Fruit fly (Drosophila melanogaster) whole organism, embryonic: ENCODE results near the gene Gyc88E.

Source experiments
- Ada2b ChIP-seq: fragments of 200-800 bp; sonication (Bioruptor generic); IDR thresholded peaks from 2 replicates; pipeline ENCODE4 v1.3.6; 2022; ENCODE audit warnings: missing biosample characterization, missing genetic modification characterization
- BEAF-32 ChIP-seq: fragments of 200-800 bp; sonication (Bioruptor generic); optimal IDR thresholded peaks from 3 replicates; lab custom pipeline; 2017; ENCODE audit warnings: missing biosample characterization, missing genetic modification characterization, mild to moderate bottlenecking, moderate library complexity, missing genetic modification reagents
- CG10543 ChIP-seq: fragments of 200-800 bp; sonication (Bioruptor generic); optimal IDR thresholded peaks from 3 replicates; lab custom pipeline; 2017; ENCODE audit warnings: missing biosample characterization, mild to moderate bottlenecking, missing genetic modification characterization, moderate library complexity
- CG11085 ChIP-seq: fragments of 200-800 bp; sonication (Bioruptor generic); IDR thresholded peaks from 2 replicates; pipeline ENCODE4 v1.3.6; 2022; ENCODE audit warnings: missing biosample characterization, missing genetic modification characterization
- CG11093 ChIP-seq: fragments of 200-800 bp; sonication (Bioruptor generic); IDR thresholded peaks from 3 replicates; pipeline ENCODE4 v1.3.6; 2022; ENCODE audit warnings: missing biosample characterization, missing genetic modification characterization
- CG15073 ChIP-seq: fragments of 200-800 bp; sonication (Bioruptor generic); optimal IDR thresholded peaks from 2 replicates; lab custom pipeline; 2016; ENCODE audit warnings: missing biosample characterization, missing genetic modification characterization
- CG15696 ChIP-seq: fragments of 200-800 bp; sonication (Bioruptor generic); optimal IDR thresholded peaks from 2 replicates; lab custom pipeline; 2019; ENCODE audit warnings: missing biosample characterization, mild to moderate bottlenecking, missing genetic modification characterization, moderate library complexity
- CG1603 ChIP-seq: fragments of 200-800 bp; sonication (Bioruptor generic); optimal IDR thresholded peaks from 2 replicates; lab custom pipeline; 2019; ENCODE audit warnings: missing biosample characterization, mild to moderate bottlenecking, missing genetic modification characterization, moderate library complexity
- CG17568 ChIP-seq: fragments of 200-800 bp; sonication (Bioruptor generic); optimal IDR thresholded peaks from 2 replicates; lab custom pipeline; 2018; ENCODE audit warnings: missing biosample characterization, mild to moderate bottlenecking, missing genetic modification characterization, moderate library complexity
- CG17912 ChIP-seq: fragments of 200-800 bp; sonication (Bioruptor generic); optimal IDR thresholded peaks from 2 replicates; lab custom pipeline; 2018; ENCODE audit warnings: missing biosample characterization, mild to moderate bottlenecking, missing genetic modification characterization
- CG3065 ChIP-seq: fragments of 200-800 bp; sonication (Bioruptor generic); optimal IDR thresholded peaks from 2 replicates; lab custom pipeline; 2016; ENCODE audit warnings: missing biosample characterization, missing genetic modification characterization
- CG31365 ChIP-seq: fragments of 200-800 bp; sonication (Bioruptor generic); optimal IDR thresholded peaks from 2 replicates; lab custom pipeline; 2018; ENCODE audit warnings: missing biosample characterization, mild to moderate bottlenecking, missing genetic modification characterization
- CG34376 ChIP-seq: fragments of 200-800 bp; sonication (Bioruptor generic); optimal IDR thresholded peaks from 2 replicates; lab custom pipeline; 2018; ENCODE audit warnings: missing biosample characterization, mild to moderate bottlenecking, missing genetic modification characterization
- CG42726 ChIP-seq: fragments of 200-800 bp; sonication (Bioruptor generic); IDR thresholded peaks from 2 replicates; pipeline ENCODE4 v1.3.6; 2022; ENCODE audit warnings: missing biosample characterization, missing genetic modification characterization; ENCODE audit not compliant: partially characterized antibody
- CG6854 ChIP-seq: fragments of 200-800 bp; sonication (Bioruptor generic); optimal IDR thresholded peaks from 3 replicates; lab custom pipeline; 2017; ENCODE audit warnings: missing biosample characterization, mild to moderate bottlenecking, missing genetic modification characterization
- CG7786 ChIP-seq: fragments of 200-800 bp; sonication (Bioruptor generic); optimal IDR thresholded peaks from 2 replicates; lab custom pipeline; 2016; ENCODE audit warnings: missing biosample characterization, missing genetic modification characterization
- CG8089 ChIP-seq: fragments of 200-800 bp; sonication (Bioruptor generic); optimal IDR thresholded peaks from 3 replicates; lab custom pipeline; 2016; ENCODE audit warnings: missing biosample characterization, missing genetic modification characterization
- CG8388 ChIP-seq: fragments of 200-800 bp; sonication (Bioruptor generic); optimal IDR thresholded peaks from 2 replicates; lab custom pipeline; 2019; ENCODE audit warnings: missing biosample characterization, mild to moderate bottlenecking, missing genetic modification characterization, moderate library complexity
- CTCF ChIP-seq: fragments of 200-800 bp; sonication (Bioruptor generic); optimal IDR thresholded peaks from 2 replicates; lab custom pipeline; 2017; ENCODE audit warnings: missing biosample characterization, mild to moderate bottlenecking, missing genetic modification characterization, moderate library complexity
- Camta ChIP-seq: fragments of 200-800 bp; sonication (Bioruptor generic); optimal IDR thresholded peaks from 2 replicates; lab custom pipeline; 2016; ENCODE audit warnings: missing biosample characterization, missing genetic modification characterization
- Chrac-16 ChIP-seq: fragments of 200-800 bp; sonication (Bioruptor generic); optimal IDR thresholded peaks from 3 replicates; lab custom pipeline; 2016; ENCODE audit warnings: missing biosample characterization, missing genetic modification characterization
- D19A ChIP-seq: fragments of 200-800 bp; optimal IDR thresholded peaks from 3 replicates; lab custom pipeline; 2019; ENCODE audit warnings: missing biosample characterization, mild to moderate bottlenecking, missing genetic modification characterization, moderate library complexity
- Dek ChIP-seq: fragments of 200-800 bp; sonication (Bioruptor generic); optimal IDR thresholded peaks from 3 replicates; lab custom pipeline; 2019; ENCODE audit warnings: missing biosample characterization, mild to moderate bottlenecking, missing genetic modification characterization, moderate library complexity
- Gug ChIP-seq: fragments of 200-800 bp; sonication (Bioruptor generic); IDR thresholded peaks from 4 replicates; pipeline ENCODE4 v1.3.6; 2022; ENCODE audit warnings: missing biosample characterization, missing genetic modification characterization
- HLH3B ChIP-seq: fragments of 200-800 bp; sonication (Bioruptor generic); IDR thresholded peaks from 2 replicates; pipeline ENCODE4 v1.3.6; 2022; ENCODE audit warnings: missing biosample characterization, missing genetic modification characterization
- Jarid2 ChIP-seq: fragments of 200-800 bp; sonication (Bioruptor generic); optimal IDR thresholded peaks from 3 replicates; lab custom pipeline; 2017; ENCODE audit warnings: mild to moderate bottlenecking, missing biosample characterization, missing genetic modification reagents, missing genetic modification characterization
- MTF-1 ChIP-seq: fragments of 200-800 bp; sonication (Bioruptor generic); optimal IDR thresholded peaks from 2 replicates; lab custom pipeline; 2018; ENCODE audit warnings: missing biosample characterization, mild to moderate bottlenecking, missing genetic modification characterization, borderline replicate concordance
- Max ChIP-seq: fragments of 200-800 bp; sonication (Bioruptor generic); optimal IDR thresholded peaks from 2 replicates; lab custom pipeline; 2016; ENCODE audit warnings: missing biosample characterization, mild to moderate bottlenecking, missing genetic modification characterization
- Mes4 ChIP-seq: fragments of 200-800 bp; sonication (Bioruptor generic); optimal IDR thresholded peaks from 2 replicates; lab custom pipeline; 2016; ENCODE audit warnings: missing biosample characterization, missing genetic modification characterization
- Mrtf ChIP-seq: fragments of 200-800 bp; sonication (Bioruptor generic); IDR thresholded peaks from 3 replicates; pipeline ENCODE4 v1.3.6; 2022; ENCODE audit warnings: missing biosample characterization, missing genetic modification characterization
- Sox100B ChIP-seq: fragments of 200-800 bp; sonication (Bioruptor generic); optimal IDR thresholded peaks from 3 replicates; lab custom pipeline; 2018; ENCODE audit warnings: missing biosample characterization, mild to moderate bottlenecking, missing genetic modification characterization
- Usf ChIP-seq: fragments of 200-800 bp; sonication (Bioruptor generic); optimal IDR thresholded peaks from 2 replicates; lab custom pipeline; 2017; ENCODE audit warnings: missing genotype, missing biosample characterization, missing genetic modification characterization
- YL-1 ChIP-seq: fragments of 200-800 bp; sonication (Bioruptor generic); optimal IDR thresholded peaks from 3 replicates; lab custom pipeline; 2017; ENCODE audit warnings: missing biosample characterization, mild to moderate bottlenecking, missing genetic modification characterization
- ase ChIP-seq: fragments of 200-800 bp; sonication (Bioruptor generic); IDR thresholded peaks from 3 replicates; pipeline ENCODE4 v1.3.6; 2022; ENCODE audit warnings: missing biosample characterization, missing genetic modification characterization
- da ChIP-seq: fragments of 200-800 bp; sonication (Bioruptor generic); optimal IDR thresholded peaks from 2 replicates; lab custom pipeline; 2016; ENCODE audit warnings: missing biosample characterization, missing genetic modification characterization
- ewg ChIP-seq: fragments of 200-800 bp; sonication (Bioruptor generic); optimal IDR thresholded peaks from 3 replicates; lab custom pipeline; 2017; ENCODE audit warnings: mild to moderate bottlenecking, missing biosample characterization, missing genetic modification reagents, missing genetic modification characterization
- ftz-f1 ChIP-seq: fragments of 200-800 bp; sonication (Bioruptor generic); optimal IDR thresholded peaks from 2 replicates; lab custom pipeline; 2016; ENCODE audit warnings: missing biosample characterization, missing genetic modification characterization
- gro ChIP-seq: fragments of 200-800 bp; sonication (Bioruptor generic); optimal IDR thresholded peaks from 2 replicates; lab custom pipeline; 2016; ENCODE audit warnings: missing biosample characterization, missing genetic modification characterization
- ham ChIP-seq: fragments of 200-800 bp; sonication (Bioruptor generic); IDR thresholded peaks from 2 replicates; pipeline ENCODE4 v1.3.6; 2022; ENCODE audit warnings: missing biosample characterization, missing genetic modification characterization
- her ChIP-seq: fragments of 200-800 bp; sonication (Bioruptor generic); optimal IDR thresholded peaks from 2 replicates; lab custom pipeline; 2016; ENCODE audit warnings: missing biosample characterization, missing genetic modification characterization
- luna ChIP-seq: fragments of 200-800 bp; sonication (Bioruptor generic); optimal IDR thresholded peaks from 2 replicates; lab custom pipeline; 2016; ENCODE audit warnings: missing biosample characterization, missing genetic modification characterization
- mirr ChIP-seq: fragments of 200-800 bp; sonication (Bioruptor generic); optimal IDR thresholded peaks from 3 replicates; lab custom pipeline; 2018; ENCODE audit warnings: missing biosample characterization, mild to moderate bottlenecking, missing genetic modification characterization
- repo ChIP-seq: fragments of 200-800 bp; sonication (Bioruptor generic); optimal IDR thresholded peaks from 2 replicates; lab custom pipeline; 2016; ENCODE audit warnings: missing biosample characterization, missing genetic modification characterization
- scrt ChIP-seq: fragments of 200-800 bp; sonication (Bioruptor generic); optimal IDR thresholded peaks from 2 replicates; lab custom pipeline; 2018; ENCODE audit warnings: missing biosample characterization, mild to moderate bottlenecking, missing genetic modification characterization, moderate library complexity
- sim ChIP-seq: fragments of 200-800 bp; sonication (Bioruptor generic); IDR thresholded peaks from 2 replicates; pipeline ENCODE4 v1.3.6; 2022; ENCODE audit warnings: missing biosample characterization, missing genetic modification characterization
- slou ChIP-seq: fragments of 200-800 bp; sonication (Bioruptor generic); optimal IDR thresholded peaks from 3 replicates; lab custom pipeline; 2016; ENCODE audit warnings: missing biosample characterization, missing genetic modification characterization
- tna ChIP-seq: fragments of 200-800 bp; sonication (Bioruptor generic); IDR thresholded peaks from 2 replicates; pipeline ENCODE4 v1.3.6; 2022; ENCODE audit warnings: missing biosample characterization, missing genetic modification characterization; ENCODE audit not compliant: partially characterized antibody
- usp ChIP-seq: fragments of >200 bp; optimal IDR thresholded peaks from 2 replicates; lab custom pipeline; 2017; ENCODE audit warnings: missing biosample characterization, missing genetic modification characterization
- wdn ChIP-seq: fragments of 200-800 bp; sonication (Bioruptor generic); IDR thresholded peaks from 2 replicates; pipeline ENCODE4 v1.3.6; 2022; ENCODE audit warnings: missing biosample characterization, missing genetic modification characterization

The Gyc88E gene

dm6 chr3R:15196134-15197034 lies 46.2 kb downstream of the Gyc88E start, which contains the start of the genes Kpc1 and CG42542 (continued):
- TF ChIP-seq CG15073 (no peak), Camta (GFP tag; lab: Kevin White, UChicago) (no peak), ham (GFP tag; lab: Robert Waterston, UW) (no peak), scrt (GFP tag; lab: Kevin White, UChicago) (peak; percentile 35), CG8089 (peak; percentile 56), CG31365 (no peak), Chrac-16 (GFP tag; lab: Kevin White, UChicago) (peak; percentile 67), Sox100B (GFP tag; lab: Kevin White, UChicago) (no peak), usp (GFP tag; lab: Kevin White, UChicago) (no peak), wdn (peak; percentile 56), her (peak; percentile 76), CG17912 (GFP tag; lab: Kevin White, UChicago) (peak; percentile 52), repo (peak; percentile 58), da (GFP tag; lab: Kevin White, UChicago) (peak; percentile 86), HLH3B (GFP tag; lab: Robert Waterston, UW) (peak; percentile 47; the same call in 1 of the 2 replicates), ftz-f1 (GFP tag; lab: Kevin White, UChicago) (peak; percentile 94), Usf (GFP tag; lab: Kevin White, UChicago) (peak; percentile 31), Jarid2 (GFP tag; lab: Kevin White, UChicago) (no peak), sim (GFP tag; lab: Robert Waterston, UW) (no peak), luna (GFP tag; lab: Kevin White, UChicago) (no peak), CG3065 (GFP tag; lab: Kevin White, UChicago) (peak; percentile 58), CG11085 (no peak; the same call in 1 of the 2 replicates), ase (GFP tag; lab: Robert Waterston, UW) (peak; percentile 66), Gug (GFP tag; lab: Robert Waterston, UW) (peak; percentile 62; the same call in 3 of the 4 replicates), CG7786 (peak; percentile 81), slou (GFP tag; lab: Kevin White, UChicago) (peak; percentile 53), CG34376 (GFP tag; lab: Kevin White, UChicago) (peak; percentile 61), ewg (peak; percentile 23), Ada2b (GFP tag; lab: Robert Waterston, UW) (peak; percentile 35; the same call in 1 of the 2 replicates), Mes4 (GFP tag; lab: Kevin White, UChicago) (peak; percentile 10), mirr (GFP tag; lab: Kevin White, UChicago) (peak; percentile 29), CG11093 (no peak), MTF-1 (GFP tag; lab: Kevin White, UChicago) (peak; percentile 60), D19A (tag; lab: Kevin White, UChicago) (no peak), gro (GFP tag; lab: Kevin White, UChicago) (peak; percentile 86), CG42726 (GFP tag; lab: Robert Waterston, UW) (peak; percentile 84), CTCF (GFP tag; lab: Kevin White, UChicago) (peak; percentile 22), CG15696 (tag; lab: Kevin White, UChicago) (peak; percentile 73), YL-1 (peak; percentile 63), tna (peak; percentile 82), Dek (tag; lab: Kevin White, UChicago) (peak; percentile 74), CG10543 (GFP tag; lab: Kevin White, UChicago) (peak; percentile 74), CG17568 (GFP tag; lab: Kevin White, UChicago) (no peak), CG1603 (peak; percentile 70), Max (GFP tag; lab: Kevin White, UChicago) (peak; percentile 77), Mrtf (no peak), BEAF-32 (peak; percentile 95), CG6854 (GFP tag; lab: Kevin White, UChicago) (no peak), CG8388 (GFP tag; lab: Kevin White, UChicago) (peak; percentile 49)
